Fruit fly (Drosophila melanogaster): Measurements from ENCODE around the gene Dus2.

DNA sequence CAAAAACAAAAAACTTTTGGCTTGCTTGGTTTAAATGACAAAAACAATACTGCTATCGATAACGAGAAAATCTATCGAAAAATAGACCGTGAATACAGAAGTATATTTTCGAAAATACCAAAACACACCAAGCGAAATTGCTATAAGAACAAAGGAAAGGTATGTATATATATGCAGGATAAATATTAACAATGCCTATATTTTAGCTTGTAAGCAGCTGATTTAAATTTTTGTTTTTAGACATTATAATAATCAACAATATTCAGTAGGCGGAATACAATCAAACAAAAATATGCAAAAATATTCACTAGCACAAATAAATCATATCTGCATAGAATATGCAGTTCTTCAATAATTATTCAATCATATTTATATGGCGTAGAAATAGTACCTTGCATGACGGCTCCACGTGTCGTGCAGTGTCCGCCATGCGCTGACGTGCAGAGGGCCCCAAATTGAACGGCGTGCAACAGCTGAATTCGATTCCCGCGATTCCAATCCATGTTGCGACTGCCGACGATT lies at the start of gene Dus2, which contains the start of gene Fbxl4:
- TF ChIP-seq psq (optimal IDR thresholded peaks at IDR 0.05) (no peak), EcR (GFP tag; optimal IDR thresholded peaks at IDR 0.05) (no peak), pan (optimal IDR thresholded peaks at IDR 0.05) (no peak), Dll (optimal IDR thresholded peaks at IDR 0.05) (no peak), CG8478 (optimal IDR thresholded peaks at IDR 0.05) (no peak), usp (GFP tag; optimal IDR thresholded peaks at IDR 0.05) (no peak)

Data from whole organism.